Worm (Caenorhabditis elegans) whole organism, mixed stage, embryonic: ENCODE results near the gene arl-8.

Source experiments
- M03D4.4 ChIP-seq: sonication (generic microtip); optimal IDR thresholded peaks from 2 replicates; lab custom pipeline; 2017; ENCODE audit warnings: mild to moderate bottlenecking, missing genetic modification characterization, missing compliant biosample characterization
- bed-3 ChIP-seq: fragments of 200-800 bp; sonication (Bioruptor generic); optimal IDR thresholded peaks from 3 replicates; lab custom pipeline; 2018; ENCODE audit warnings: mild to moderate bottlenecking, missing genetic modification characterization, moderate library complexity, missing compliant biosample characterization
- blmp-1 ChIP-seq: fragments of 150-350 bp; optimal IDR thresholded peaks from 2 replicates; lab custom pipeline; 2014; ENCODE audit warnings: missing biosample characterization, missing genetic modification characterization
- ceh-39 ChIP-seq: fragments of 150-350 bp; optimal IDR thresholded peaks from 2 replicates; lab custom pipeline; 2014; ENCODE audit warnings: missing biosample characterization, missing genetic modification characterization
- ceh-43 ChIP-seq: fragments of 200-800 bp; sonication (Bioruptor generic); optimal IDR thresholded peaks from 2 replicates; lab custom pipeline; 2018; ENCODE audit warnings: mild to moderate bottlenecking, missing genetic modification characterization, moderate library complexity, missing compliant biosample characterization
- ceh-83 ChIP-seq: fragments of 200-800 bp; sonication (Bioruptor generic); optimal IDR thresholded peaks from 2 replicates; lab custom pipeline; 2018; ENCODE audit warnings: mild to moderate bottlenecking, missing genetic modification characterization, missing compliant biosample characterization
- ces-1 ChIP-seq: fragments of 150-350 bp; optimal IDR thresholded peaks from 2 replicates; lab custom pipeline; 2014; ENCODE audit warnings: missing biosample characterization, missing genetic modification reagents, missing genetic modification characterization
- cnd-1 ChIP-seq: fragments of 200-800 bp; sonication (Bioruptor generic); optimal IDR thresholded peaks from 2 replicates; lab custom pipeline; 2018; ENCODE audit warnings: mild to moderate bottlenecking, missing genetic modification characterization, missing compliant biosample characterization
- elt-1 ChIP-seq: sonication (generic microtip); optimal IDR thresholded peaks from 2 replicates; lab custom pipeline; 2017; ENCODE audit warnings: missing genetic modification characterization, mild to moderate bottlenecking, missing compliant biosample characterization, antibody characterized with exemption, moderate library complexity, borderline replicate concordance; ENCODE audit not compliant: insufficient read depth
- elt-3 ChIP-seq: fragments of 150-350 bp; optimal IDR thresholded peaks from 2 replicates; lab custom pipeline; 2014; ENCODE audit warnings: missing biosample characterization, missing genetic modification characterization
- flh-1 ChIP-seq: fragments of 200-800 bp; sonication (Bioruptor generic); optimal IDR thresholded peaks from 2 replicates; lab custom pipeline; 2018; ENCODE audit warnings: mild to moderate bottlenecking, missing genetic modification characterization, moderate library complexity, missing compliant biosample characterization
- ham-2 ChIP-seq: fragments of 200-800 bp; sonication (Bioruptor generic); optimal IDR thresholded peaks from 2 replicates; lab custom pipeline; 2018; ENCODE audit warnings: mild to moderate bottlenecking, missing genetic modification characterization, missing compliant biosample characterization
- hlh-1 ChIP-seq: fragments of 150-350 bp; optimal IDR thresholded peaks from 2 replicates; lab custom pipeline; 2014; ENCODE audit warnings: missing biosample characterization, missing genetic modification reagents, missing genetic modification characterization
- lin-13 ChIP-seq: fragments of 150-350 bp; optimal IDR thresholded peaks from 2 replicates; lab custom pipeline; 2014; ENCODE audit warnings: missing biosample characterization, missing genetic modification characterization
- lin-32 ChIP-seq: fragments of 200-800 bp; sonication (Bioruptor generic); optimal IDR thresholded peaks from 2 replicates; lab custom pipeline; 2018; ENCODE audit warnings: mild to moderate bottlenecking, missing genetic modification characterization, missing compliant biosample characterization
- lsy-2 ChIP-seq: fragments of 150-350 bp; optimal IDR thresholded peaks from 2 replicates; lab custom pipeline; 2014; ENCODE audit warnings: missing biosample characterization, missing genetic modification characterization
- mep-1 ChIP-seq: fragments of 150-350 bp; optimal IDR thresholded peaks from 2 replicates; lab custom pipeline; 2017; ENCODE audit warnings: missing biosample characterization, missing genetic modification reagents, missing genetic modification characterization, inconsistent platforms
- mls-2 ChIP-seq: sonication (generic microtip); optimal IDR thresholded peaks from 2 replicates; lab custom pipeline; 2016; ENCODE audit warnings: mild to moderate bottlenecking, missing genetic modification characterization, moderate library complexity, missing compliant biosample characterization
- nhr-12 ChIP-seq: fragments of 150-350 bp; optimal IDR thresholded peaks from 2 replicates; lab custom pipeline; 2014; ENCODE audit warnings: missing biosample characterization, missing genetic modification characterization
- nhr-237 ChIP-seq: fragments of 150-350 bp; optimal IDR thresholded peaks from 2 replicates; lab custom pipeline; 2014; ENCODE audit warnings: missing biosample characterization, missing genetic modification characterization
- nhr-76 ChIP-seq: sonication (generic microtip); optimal IDR thresholded peaks from 2 replicates; lab custom pipeline; 2017; ENCODE audit warnings: missing biosample characterization, missing genetic modification characterization
- pha-4 ChIP-seq: fragments of 150-350 bp; optimal IDR thresholded peaks from 2 replicates; lab custom pipeline; 2018; ENCODE audit warnings: missing biosample characterization, missing genetic modification reagents, missing genetic modification characterization
- sem-2 ChIP-seq: fragments of 200-800 bp; sonication (Bioruptor generic); optimal IDR thresholded peaks from 2 replicates; lab custom pipeline; 2018; ENCODE audit warnings: mild to moderate bottlenecking, missing genetic modification characterization, missing compliant biosample characterization
- snpc-4 ChIP-seq: fragments of 150-350 bp; optimal IDR thresholded peaks from 2 replicates; lab custom pipeline; 2014; ENCODE audit warnings: missing biosample characterization, missing genetic modification characterization
- sptf-1 ChIP-seq: sonication (generic microtip); optimal IDR thresholded peaks from 2 replicates; lab custom pipeline; 2017; ENCODE audit warnings: mild to moderate bottlenecking, missing genetic modification characterization, moderate library complexity, missing compliant biosample characterization
- tbx-8 ChIP-seq: fragments of 200-800 bp; sonication (Bioruptor generic); optimal IDR thresholded peaks from 2 replicates; lab custom pipeline; 2018; ENCODE audit warnings: mild to moderate bottlenecking, missing genetic modification characterization, moderate library complexity, missing compliant biosample characterization
- unc-120 ChIP-seq: sonication (generic microtip); optimal IDR thresholded peaks from 2 replicates; lab custom pipeline; 2017; ENCODE audit warnings: missing genetic modification characterization, missing compliant biosample characterization; ENCODE audit not compliant: poor library complexity, severe bottlenecking
- unc-39 ChIP-seq: fragments of 150-350 bp; optimal IDR thresholded peaks from 2 replicates; lab custom pipeline; 2014; ENCODE audit warnings: missing biosample characterization, missing genetic modification characterization
- unc-62 ChIP-seq: fragments of 150-350 bp; optimal IDR thresholded peaks from 2 replicates; lab custom pipeline; 2014; ENCODE audit warnings: missing biosample characterization, missing genetic modification reagents, missing genetic modification characterization
- zip-8 ChIP-seq: fragments of 150-350 bp; optimal IDR thresholded peaks from 2 replicates; lab custom pipeline; 2014; ENCODE audit warnings: missing biosample characterization, missing genetic modification characterization
- ztf-11 ChIP-seq: fragments of 150-350 bp; optimal IDR thresholded peaks from 2 replicates; lab custom pipeline; 2014; ENCODE audit warnings: missing biosample characterization, missing genetic modification characterization

Gene arl-8

DNA sequence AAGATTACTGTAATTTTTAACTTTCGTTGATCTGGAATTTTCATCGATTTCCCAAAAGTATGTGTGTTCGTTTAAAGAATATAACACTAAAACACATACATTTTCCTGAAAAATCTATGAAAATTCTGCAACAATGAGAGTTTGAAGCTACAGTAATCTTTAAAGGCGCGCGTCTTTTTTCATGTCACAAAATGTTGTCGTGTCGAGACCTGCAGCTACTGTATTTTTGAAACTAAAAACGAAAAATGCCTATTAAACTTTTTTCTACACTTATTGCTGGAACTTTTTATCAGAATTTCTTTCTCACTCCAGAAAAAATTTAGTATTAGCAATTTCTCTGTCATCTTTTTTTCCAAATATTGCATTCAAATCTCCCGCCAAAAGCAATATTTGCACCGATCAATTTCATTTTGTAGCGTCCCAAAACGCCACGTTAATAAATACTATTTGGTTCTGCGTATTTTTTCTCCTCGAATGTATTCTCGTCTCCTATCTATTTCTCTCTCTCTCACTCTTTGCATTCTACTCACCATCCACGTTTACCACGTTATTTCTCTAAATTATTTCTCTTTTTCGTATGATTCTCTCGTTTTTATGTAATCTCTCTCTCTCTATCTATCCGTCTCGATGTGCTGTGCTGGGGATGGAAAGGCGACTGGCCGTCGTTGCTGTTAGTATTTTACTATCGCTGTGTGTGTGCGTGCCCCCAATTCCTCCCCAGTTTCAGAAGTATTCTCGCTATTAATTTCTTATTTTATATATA, 11.4 kb upstream of the arl-8 start, which contains the start of gene melo-1:
melo-1 (plus strand) TSS at position 658 of the 763 bp plus-strand sequence.
- peak; percentile 38 for TF ChIP-seq pha-4 (tag; lab: Kevin White, UChicago)
- TF ChIP-seq M03D4.4 (tag; lab: Kevin White, UChicago): peak; percentile 11
- no peak for TF ChIP-seq cnd-1 (tag; lab: Kevin White, UChicago)
- TF ChIP-seq unc-120 (tag; lab: Kevin White, UChicago): peak; percentile 16
- peak; percentile 83 for TF ChIP-seq ces-1 (GFP tag; lab: Kevin White, UChicago)

DNA sequence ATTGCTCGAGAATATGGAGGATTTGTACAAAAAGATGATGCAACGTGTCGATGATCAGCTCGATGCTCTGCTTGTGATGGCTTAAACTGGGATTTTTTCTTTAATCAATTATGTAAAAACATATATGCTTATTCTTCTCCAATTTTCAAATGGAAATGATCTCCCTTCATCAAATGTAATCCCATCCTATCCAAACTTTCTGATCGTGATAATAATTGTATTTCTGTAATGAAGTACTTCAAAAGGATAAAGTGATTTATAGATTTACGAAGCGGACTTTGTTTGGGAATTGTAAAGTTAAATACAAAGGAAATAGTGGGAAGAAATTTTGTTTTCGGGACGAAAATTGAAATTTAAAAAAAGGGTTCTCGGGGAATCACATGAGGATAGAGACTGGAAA, 7.4 kb upstream of the arl-8 start:
- TF ChIP-seq flh-1 (GFP tag; lab: Kevin White, UChicago) (no peak), M03D4.4 (tag; lab: Kevin White, UChicago) (no peak), ces-1 (GFP tag; lab: Kevin White, UChicago) (peak; percentile 16), unc-39 (tag; lab: Kevin White, UChicago) (no peak), nhr-237 (tag; lab: Kevin White, UChicago) (no peak)
- TF ChIP-seq, all 35 proteins: peak for 1

DNA sequence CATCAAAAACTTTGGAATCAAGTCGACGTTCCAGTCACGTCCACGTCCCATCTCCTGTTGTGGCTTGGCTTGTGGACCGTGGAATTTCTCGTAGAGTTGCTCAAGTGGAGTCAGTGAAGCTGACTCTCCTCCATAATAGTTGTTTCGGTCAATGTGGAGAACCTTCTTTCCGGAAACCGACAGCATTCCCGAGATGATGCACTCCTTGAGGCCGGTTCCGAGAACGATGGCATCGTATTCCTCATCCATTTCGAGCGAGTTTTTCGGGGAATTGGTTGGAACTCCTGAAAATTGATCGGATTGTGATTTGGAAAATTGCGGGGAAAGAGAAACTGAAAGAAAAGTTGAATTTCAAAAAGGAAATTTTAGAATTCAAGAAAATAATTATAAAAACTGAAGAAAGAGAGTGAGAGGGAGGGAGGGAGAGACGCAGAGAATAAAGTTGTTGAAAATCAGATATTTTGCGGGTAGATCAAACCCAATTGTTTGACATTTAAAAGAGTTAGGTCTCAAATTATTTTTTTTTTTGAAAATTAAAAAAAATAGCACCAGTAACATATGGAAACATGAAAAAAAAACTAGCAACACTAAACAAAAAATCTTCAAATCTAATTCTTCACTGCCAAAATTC, 5.2 kb upstream of the arl-8 start, which contains the start of gene gdi-1:
gdi-1 (minus strand) TSS at position 286 of the 631 bp plus-strand sequence.
- no peak for TF ChIP-seq elt-3
- no peak for TF ChIP-seq unc-62 (GFP tag; lab: Kevin White, UChicago)
- no peak for TF ChIP-seq mls-2
- TF ChIP-seq nhr-12: no peak
- no peak for TF ChIP-seq bed-3 (GFP tag; lab: Kevin White, UChicago)
- no peak for TF ChIP-seq ceh-83 (GFP tag; lab: Kevin White, UChicago)
- TF ChIP-seq sptf-1 (tag; lab: Kevin White, UChicago): no peak
- TF ChIP-seq unc-39 (tag; lab: Kevin White, UChicago): no peak
- TF ChIP-seq pha-4 (tag; lab: Kevin White, UChicago): no peak
- no peak for TF ChIP-seq ceh-43 (GFP tag; lab: Kevin White, UChicago)
- no peak for TF ChIP-seq nhr-237 (tag; lab: Kevin White, UChicago)
- no peak for TF ChIP-seq hlh-1 (tag; lab: Kevin White, UChicago)
- no peak for TF ChIP-seq tbx-8
- no peak for TF ChIP-seq lin-13 (tag; lab: Kevin White, UChicago)
- no peak for TF ChIP-seq ham-2
- no peak for TF ChIP-seq nhr-76
- TF ChIP-seq zip-8: no peak
- TF ChIP-seq elt-1: no peak

DNA sequence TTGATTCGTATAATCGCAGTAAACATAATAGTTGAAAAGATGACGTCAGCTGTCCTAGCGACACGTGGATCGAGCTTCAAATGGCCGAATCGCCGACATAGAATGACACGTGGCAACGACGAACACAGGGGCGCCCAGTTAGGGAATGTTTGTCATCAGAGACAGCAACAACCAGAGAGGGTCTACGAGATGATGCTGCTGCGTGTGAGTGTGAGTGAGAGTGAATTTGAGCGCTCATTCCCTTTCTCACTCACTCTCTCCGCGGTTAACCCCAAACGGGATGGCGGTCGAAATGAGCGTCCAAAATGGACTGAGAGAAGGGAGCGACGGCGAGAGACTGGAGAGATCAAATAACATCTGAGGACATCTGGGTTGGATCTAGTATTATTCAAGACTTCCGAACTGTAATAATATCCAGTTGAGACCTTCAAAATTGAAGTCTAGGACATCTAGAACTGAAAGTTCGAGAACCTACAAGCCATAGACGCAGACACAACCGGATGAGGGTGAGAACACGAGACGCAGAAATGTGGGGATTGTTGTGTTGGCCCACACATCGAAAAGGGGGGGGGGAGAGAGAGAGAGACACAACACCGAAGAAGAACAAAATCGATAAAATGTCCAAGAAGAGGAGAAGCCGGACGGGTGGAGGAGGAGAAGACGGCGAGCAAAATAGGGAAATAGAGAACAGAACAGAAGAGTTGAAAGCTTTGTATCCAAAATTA, 3.9 kb upstream of the arl-8 start:
- TF ChIP-seq blmp-1 (tag; lab: Kevin White, UChicago) (peak; percentile 94), lin-32 (GFP tag; lab: Kevin White, UChicago) (no peak), ztf-11 (tag; lab: Kevin White, UChicago) (peak; percentile 14), snpc-4 (tag; lab: Kevin White, UChicago) (no peak), unc-120 (tag; lab: Kevin White, UChicago) (peak; percentile 43), lin-13 (tag; lab: Kevin White, UChicago) (peak; percentile 13), ceh-39 (peak; percentile 75), ces-1 (GFP tag; lab: Kevin White, UChicago) (peak; percentile 51), hlh-1 (tag; lab: Kevin White, UChicago) (no peak), mep-1 (tag; lab: Kevin White, UChicago) (peak; percentile 6), flh-1 (GFP tag; lab: Kevin White, UChicago) (no peak), elt-3 (no peak), sem-2 (GFP tag; lab: Kevin White, UChicago) (no peak), sptf-1 (tag; lab: Kevin White, UChicago) (peak; percentile 32), ham-2 (peak; percentile 48), nhr-237 (tag; lab: Kevin White, UChicago) (peak; percentile 1), ceh-43 (GFP tag; lab: Kevin White, UChicago) (peak; percentile 14), mls-2 (peak; percentile 44), lsy-2 (tag; lab: Kevin White, UChicago) (peak; percentile 41)
